Fruit fly (Drosophila melanogaster): ENCODE results near the gene CG15385.

The CG15385 gene

dm6 chr2L:2221649-2222150 is 9.3 kb upstream of the CG15385 start (continued):
- TF ChIP-seq CG6813 (GFP tag; optimal IDR thresholded peaks at IDR 0.05) (peak; percentile 94), Chrac-16 (GFP tag; optimal IDR thresholded peaks at IDR 0.05) (peak; percentile 97), Scr (GFP tag; IDR thresholded peaks at IDR 0.05; ENCODE audit: partially characterized antibody) (no peak), CG8924 (tag; optimal IDR thresholded peaks at IDR 0.05) (peak; percentile 98), CG12391 (tag; optimal IDR thresholded peaks at IDR 0.05) (peak; percentile 98), CG11723 (GFP tag; optimal IDR thresholded peaks at IDR 0.05) (peak; percentile 92), CG34224 (GFP tag; IDR thresholded peaks at IDR 0.05; ENCODE audit: partially characterized antibody) (no peak), toy (GFP tag; IDR thresholded peaks at IDR 0.05) (peak; percentile 95), ash1 (GFP tag; optimal IDR thresholded peaks at IDR 0.05) (peak; percentile 76), inv (GFP tag; IDR thresholded peaks at IDR 0.05; ENCODE audit: partially characterized antibody) (no peak), usp (GFP tag; optimal IDR thresholded peaks at IDR 0.05) (no peak), ssp (GFP tag; IDR thresholded peaks at IDR 0.05) (peak; percentile 93), tx (GFP tag; optimal IDR thresholded peaks at IDR 0.05) (peak; percentile 94), sr (GFP tag; IDR thresholded peaks at IDR 0.05) (peak; percentile 92), CG30020 (tag; optimal IDR thresholded peaks at IDR 0.05) (peak; percentile 76), fd3F (GFP tag; optimal IDR thresholded peaks at IDR 0.05) (peak; percentile 94), CTCF (GFP tag; optimal IDR thresholded peaks at IDR 0.05) (peak; percentile 41), HLHmδ (GFP tag; optimal IDR thresholded peaks at IDR 0.05) (no peak), hth (optimal IDR thresholded peaks at IDR 0.05) (no peak), CG4404 (GFP tag; IDR thresholded peaks at IDR 0.05) (peak; percentile 90), CG11247 (GFP tag; IDR thresholded peaks at IDR 0.05) (peak; percentile 99), BtbVII (GFP tag; optimal IDR thresholded peaks at IDR 0.05) (peak; percentile 94), unc-4 (GFP tag; IDR thresholded peaks at IDR 0.05; ENCODE audit: partially characterized antibody) (no peak), pfk (GFP tag; optimal IDR thresholded peaks at IDR 0.05) (no peak), CG16813 (GFP tag; IDR thresholded peaks at IDR 0.05; ENCODE audit: partially characterized antibody) (no peak), caup (GFP tag; optimal IDR thresholded peaks at IDR 0.05; ENCODE audit: severe bottlenecking) (peak; percentile 96), gro (GFP tag; optimal IDR thresholded peaks at IDR 0.05) (peak; percentile 98), HHEX (GFP tag; optimal IDR thresholded peaks at IDR 0.05) (peak; percentile 95), HLH3B (GFP tag; IDR thresholded peaks at IDR 0.05) (peak; percentile 98), fd102C (GFP tag; optimal IDR thresholded peaks at IDR 0.05) (peak; percentile 83), H2.0 (GFP tag; IDR thresholded peaks at IDR 0.05) (peak; percentile 98), CG15514 (GFP tag; optimal IDR thresholded peaks at IDR 0.05) (peak; percentile 90), CG11398 (GFP tag; optimal IDR thresholded peaks at IDR 0.05) (peak; percentile 90), Fer2 (tag; optimal IDR thresholded peaks at IDR 0.05) (peak; percentile 91), prd (optimal IDR thresholded peaks at IDR 0.05) (no peak), prd (GFP tag; IDR thresholded peaks at IDR 0.05) (peak; percentile 98), sim (GFP tag; IDR thresholded peaks at IDR 0.05) (peak; percentile 93), CG12104 (GFP tag; optimal IDR thresholded peaks at IDR 0.05) (peak; percentile 94), Ravus (GFP tag; IDR thresholded peaks at IDR 0.05) (peak; percentile 95), Meics (GFP tag; optimal IDR thresholded peaks at IDR 0.05) (peak; percentile 97), lola (GFP tag; optimal IDR thresholded peaks at IDR 0.05) (peak in 1 of 3 experiments; percentile 85), CG8290 (GFP tag; optimal IDR thresholded peaks at IDR 0.05) (peak; percentile 90), CG8290 (tag; optimal IDR thresholded peaks at IDR 0.05) (peak; percentile 43 to 98), row (GFP tag; IDR thresholded peaks at IDR 0.05) (peak; percentile 99), tio (GFP tag; optimal IDR thresholded peaks at IDR 0.05) (peak; percentile 97), CG9215 (GFP tag; IDR thresholded peaks at IDR 0.05) (peak; percentile 93), Dad (GFP tag; optimal IDR thresholded peaks at IDR 0.05) (peak; percentile 92), CG9437 (GFP tag; optimal IDR thresholded peaks at IDR 0.05) (peak; percentile 93), Bteb2 (GFP tag; optimal IDR thresholded peaks at IDR 0.05) (peak; percentile 96), danr (GFP tag; IDR thresholded peaks at IDR 0.05) (peak; percentile 96), pum (GFP tag; optimal IDR thresholded peaks at IDR 0.05) (peak; percentile 93)
